Fruit fly (Drosophila melanogaster): ENCODE measurements around the gene CG42728.
A peak's percentile ranks its signal among the peaks of the same experiment; 100 is the strongest.

Gene CG42728

dm6 chr3L:15563058-15563850 lies 35.3 kb upstream of the CG42728 start, which contains the start of the genes CG7739 and SCCRO:
Gene CG7739 (minus strand): TSS chr3L:15563065.
Gene SCCRO (plus strand): TSS chr3L:15563427.
- TF ChIP-seq psq (GFP tag; optimal IDR thresholded peaks at IDR 0.05): peak; percentile 38
- TF ChIP-seq CG9705 (GFP tag; optimal IDR thresholded peaks at IDR 0.05): peak; percentile 11
- no peak for TF ChIP-seq Dfd (GFP tag; optimal IDR thresholded peaks at IDR 0.05)
- no peak for TF ChIP-seq lola (GFP tag; optimal IDR thresholded peaks at IDR 0.05)
- peak; percentile 41 for TF ChIP-seq Sp1 (GFP tag; optimal IDR thresholded peaks at IDR 0.05)
- TF ChIP-seq foxo (GFP tag; optimal IDR thresholded peaks at IDR 0.05): peak in 1 of 2 experiments; percentile 62
- no peak for TF ChIP-seq CG32264 (GFP tag; optimal IDR thresholded peaks at IDR 0.05)
- TF ChIP-seq OdsH (GFP tag; optimal IDR thresholded peaks at IDR 0.05): peak; percentile 22
- TF ChIP-seq dmrt93B (GFP tag; optimal IDR thresholded peaks at IDR 0.05): no peak
- peak; percentile 26 for TF ChIP-seq h (GFP tag; optimal IDR thresholded peaks at IDR 0.05)
- TF ChIP-seq rgr (GFP tag; optimal IDR thresholded peaks at IDR 0.05): peak; percentile 65
- no peak for TF ChIP-seq Abd-B (GFP tag; optimal IDR thresholded peaks at IDR 0.05)
- TF ChIP-seq Hr83 (GFP tag; optimal IDR thresholded peaks at IDR 0.05; ENCODE audit: poor library complexity, severe bottlenecking): peak; percentile 90
- no peak for TF ChIP-seq CrebA (GFP tag; optimal IDR thresholded peaks at IDR 0.05; ENCODE audit: borderline replicate concordance)
- TF ChIP-seq Hnf4 (GFP tag; optimal IDR thresholded peaks at IDR 0.05): peak; percentile 69
- TF ChIP-seq Vsx2 (GFP tag; optimal IDR thresholded peaks at IDR 0.05; ENCODE audit: partially characterized antibody): no peak
- no peak for TF ChIP-seq GATAd (GFP tag; optimal IDR thresholded peaks at IDR 0.05)
- no peak for TF ChIP-seq dl (GFP tag; optimal IDR thresholded peaks at IDR 0.05; ENCODE audit: insufficient read depth in 1 of 2, partially characterized antibody in 2 of 2)
- TF ChIP-seq brk (GFP tag; optimal IDR thresholded peaks at IDR 0.05): no peak
- TF ChIP-seq Mio (GFP tag; optimal IDR thresholded peaks at IDR 0.05): no peak
- no peak for TF ChIP-seq sv (GFP tag; optimal IDR thresholded peaks at IDR 0.05)
- peak; percentile 30 for TF ChIP-seq br (GFP tag; optimal IDR thresholded peaks at IDR 0.05)
- TF ChIP-seq Hr78 (GFP tag; optimal IDR thresholded peaks at IDR 0.05): no peak
- peak; percentile 45 for TF ChIP-seq jim (GFP tag; optimal IDR thresholded peaks at IDR 0.05)
- TF ChIP-seq Dif (GFP tag; optimal IDR thresholded peaks at IDR 0.05; ENCODE audit: partially characterized antibody): no peak
- TF ChIP-seq fru (GFP tag; optimal IDR thresholded peaks at IDR 0.05): peak; percentile 3
- peak; percentile 70 for TF ChIP-seq HLH106 (tag; optimal IDR thresholded peaks at IDR 0.05)
- TF ChIP-seq Jra (GFP tag; optimal IDR thresholded peaks at IDR 0.05): no peak
- no peak for TF ChIP-seq tai (GFP tag; optimal IDR thresholded peaks at IDR 0.05)
- TF ChIP-seq ey (GFP tag; optimal IDR thresholded peaks at IDR 0.05): no peak
- TF ChIP-seq woc (GFP tag; optimal IDR thresholded peaks at IDR 0.05): no peak
- peak; percentile 11 for TF ChIP-seq dsf (GFP tag; optimal IDR thresholded peaks at IDR 0.05; ENCODE audit: borderline replicate concordance)
- no peak for TF ChIP-seq Myc (optimal IDR thresholded peaks at IDR 0.05)
- no peak for TF ChIP-seq N (GFP tag; optimal IDR thresholded peaks at IDR 0.05)
- no peak for TF ChIP-seq sage (GFP tag; optimal IDR thresholded peaks at IDR 0.05)
- TF ChIP-seq Rel (GFP tag; optimal IDR thresholded peaks at IDR 0.05): no peak
- peak; percentile 22 for TF ChIP-seq Rel (tag; optimal IDR thresholded peaks at IDR 0.05)
- TF ChIP-seq pan (optimal IDR thresholded peaks at IDR 0.05): no peak
- no peak for TF ChIP-seq usp (GFP tag; optimal IDR thresholded peaks at IDR 0.05)

- no peak for TF ChIP-seq dsf (GFP tag; optimal IDR thresholded peaks at IDR 0.05; ENCODE audit: borderline replicate concordance)
- TF ChIP-seq Rel (GFP tag; optimal IDR thresholded peaks at IDR 0.05): no peak
- TF ChIP-seq Rel (tag; optimal IDR thresholded peaks at IDR 0.05): peak; percentile 45
Measured at dm6 chr3L:15562727-15563057, 34.7 kb upstream of the CG42728 start.

Data from whole organism, wandering third instar larva.